Worm (Caenorhabditis elegans): ENCODE measurements around the gene nep-2.

The nep-2 gene

DNA sequence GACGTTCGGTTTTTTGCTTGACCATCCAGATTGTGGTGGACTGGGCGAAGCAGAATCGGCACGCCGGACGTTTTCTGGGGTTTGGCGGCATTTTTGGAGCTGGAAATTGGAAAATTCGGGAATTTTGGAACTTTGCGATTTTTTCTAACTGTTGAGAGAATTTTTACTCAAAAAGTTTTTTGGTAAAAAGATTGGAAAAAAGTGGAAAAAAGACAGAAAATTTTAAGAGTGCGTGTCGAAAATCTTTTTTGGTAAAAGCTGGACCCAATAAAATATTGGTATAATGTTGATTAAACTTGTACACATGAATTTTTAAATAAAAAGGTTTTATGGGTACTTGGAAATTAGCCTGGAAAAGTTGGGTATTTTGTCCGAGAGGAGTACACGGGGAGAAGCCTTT is 16.7 kb upstream of the nep-2 start, which contains the start of gene T05A8.7:
Gene T05A8.7 (minus strand): TSS at position 101 of the 400 bp plus-strand sequence.
- no peak for TF ChIP-seq nhr-67 (tag; optimal IDR thresholded peaks at IDR 0.05)
- no peak for TF ChIP-seq nhr-12 (tag; optimal IDR thresholded peaks at IDR 0.05)
- TF ChIP-seq pha-4 (tag; optimal IDR thresholded peaks at IDR 0.05): no peak

DNA sequence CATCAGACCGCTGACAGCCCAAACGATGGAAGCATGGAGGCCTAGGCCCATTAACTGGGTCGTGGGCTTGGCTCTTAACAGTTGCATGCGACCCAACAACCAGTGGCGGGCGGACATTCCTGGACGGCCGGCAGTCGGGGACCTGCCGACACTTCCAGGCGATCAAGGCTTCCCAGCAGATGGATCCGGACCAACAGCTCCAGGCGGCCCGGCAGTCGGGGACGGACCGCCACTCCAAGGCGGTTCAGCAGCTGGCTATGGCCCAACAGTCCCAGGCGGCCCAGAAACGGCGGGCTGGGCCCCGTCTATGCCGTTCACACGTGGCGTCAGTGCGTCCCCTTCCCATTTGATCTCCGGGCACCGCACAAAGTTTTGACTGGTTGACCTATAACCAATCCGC is 15.9 kb upstream of the nep-2 start:
- no peak for TF ChIP-seq lsy-12 (tag; optimal IDR thresholded peaks at IDR 0.05)
- no peak for TF ChIP-seq ceh-16 (tag; optimal IDR thresholded peaks at IDR 0.05)
- no peak for TF ChIP-seq ztf-4 (tag; optimal IDR thresholded peaks at IDR 0.05)
- TF ChIP-seq nhr-67 (tag; optimal IDR thresholded peaks at IDR 0.05): no peak
- TF ChIP-seq fos-1 (tag; optimal IDR thresholded peaks at IDR 0.05): no peak
- TF ChIP-seq elt-1 (tag; optimal IDR thresholded peaks at IDR 0.05): no peak
- TF ChIP-seq fkh-10 (GFP tag; optimal IDR thresholded peaks at IDR 0.05): no peak
- TF ChIP-seq lin-15B (tag; optimal IDR thresholded peaks at IDR 0.05): no peak
- no peak for TF ChIP-seq snpc-4 (tag; optimal IDR thresholded peaks at IDR 0.05)
- no peak for TF ChIP-seq jun-1 (tag; optimal IDR thresholded peaks at IDR 0.05)
- no peak for TF ChIP-seq nhr-12 (tag; optimal IDR thresholded peaks at IDR 0.05)
- no peak for TF ChIP-seq nfya-1 (tag; optimal IDR thresholded peaks at IDR 0.05; ENCODE audit: insufficient read depth)
- no peak for TF ChIP-seq nhr-76 (tag; optimal IDR thresholded peaks at IDR 0.05)
- TF ChIP-seq nhr-23 (tag; optimal IDR thresholded peaks at IDR 0.05): no peak
- no peak for TF ChIP-seq ztf-11 (tag; optimal IDR thresholded peaks at IDR 0.05)
- TF ChIP-seq mml-1 (tag; optimal IDR thresholded peaks at IDR 0.05): no peak
- TF ChIP-seq elt-2 (tag; optimal IDR thresholded peaks at IDR 0.05): no peak

DNA sequence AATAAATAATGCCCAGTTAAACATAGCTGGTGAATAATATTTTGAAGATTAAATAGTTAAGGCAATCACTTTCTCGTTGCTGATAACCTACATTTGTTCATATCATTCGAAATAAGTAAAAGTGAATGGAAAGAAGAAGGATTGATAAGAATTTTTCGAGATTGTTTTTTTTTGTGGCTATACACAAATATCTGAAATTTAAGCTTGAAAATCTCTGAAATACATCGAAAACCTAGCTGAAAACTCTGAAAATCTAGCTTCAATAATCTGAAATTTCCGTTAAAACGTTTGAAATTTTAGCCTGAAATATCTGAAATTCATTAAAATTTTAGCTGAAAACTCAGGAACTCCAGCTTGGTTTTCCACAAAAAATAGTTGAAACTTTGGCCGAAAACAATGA is 14.1 kb upstream of the nep-2 start, which contains the start of gene T05A8.6:
Gene T05A8.6 (minus strand): TSS at position 101 of the 400 bp plus-strand sequence.
- TF ChIP-seq egl-5 (tag; optimal IDR thresholded peaks at IDR 0.05): no peak
- no peak for TF ChIP-seq hmg-11 (tag; optimal IDR thresholded peaks at IDR 0.05)
- no peak for TF ChIP-seq pha-4 (tag; optimal IDR thresholded peaks at IDR 0.05)
- no peak for TF ChIP-seq fos-1 (tag; optimal IDR thresholded peaks at IDR 0.05)
- no peak for TF ChIP-seq nhr-67 (tag; optimal IDR thresholded peaks at IDR 0.05)

DNA sequence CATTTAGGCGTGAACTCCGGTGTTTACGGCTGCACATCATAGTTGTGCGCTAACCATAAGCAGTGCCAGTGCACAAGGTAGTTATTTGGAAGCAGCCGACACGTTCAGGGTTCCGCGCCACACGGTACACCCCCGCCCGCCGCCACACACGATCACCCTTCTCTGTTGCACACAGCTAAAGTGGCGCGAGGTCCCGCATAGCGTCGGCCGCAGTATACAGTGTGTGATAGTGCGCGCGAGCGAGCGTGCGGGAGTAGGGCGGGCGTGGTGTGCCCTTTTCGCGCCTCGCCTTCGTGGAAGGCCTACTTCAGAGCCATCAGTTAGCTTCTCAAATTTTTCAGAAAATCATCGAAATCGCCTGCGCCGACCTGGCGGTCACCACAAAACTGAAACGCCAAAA is 11.4 kb upstream of the nep-2 start:
- TF ChIP-seq zag-1 (tag; optimal IDR thresholded peaks at IDR 0.05) (no peak), elt-3 (tag; optimal IDR thresholded peaks at IDR 0.05) (no peak), nhr-11 (tag; optimal IDR thresholded peaks at IDR 0.05) (no peak), snpc-4 (tag; optimal IDR thresholded peaks at IDR 0.05) (no peak), ama-1 (optimal IDR thresholded peaks at IDR 0.05) (no peak), egl-27 (tag; optimal IDR thresholded peaks at IDR 0.05) (no peak), mml-1 (tag; optimal IDR thresholded peaks at IDR 0.05) (no peak), unc-62 (GFP tag; optimal IDR thresholded peaks at IDR 0.05) (no peak), nhr-43 (tag; optimal IDR thresholded peaks at IDR 0.05; ENCODE audit: poor library complexity, severe bottlenecking) (no peak), nhr-28 (tag; optimal IDR thresholded peaks at IDR 0.05) (no peak), nhr-12 (tag; optimal IDR thresholded peaks at IDR 0.05) (no peak), lin-39 (tag; optimal IDR thresholded peaks at IDR 0.05) (no peak), nfya-1 (tag; optimal IDR thresholded peaks at IDR 0.05; ENCODE audit: insufficient read depth) (no peak), ceh-16 (tag; optimal IDR thresholded peaks at IDR 0.05) (no peak), ceh-28 (tag; optimal IDR thresholded peaks at IDR 0.05) (no peak), ceh-82 (tag; optimal IDR thresholded peaks at IDR 0.05) (no peak), nhr-25 (tag; optimal IDR thresholded peaks at IDR 0.05) (no peak)

DNA sequence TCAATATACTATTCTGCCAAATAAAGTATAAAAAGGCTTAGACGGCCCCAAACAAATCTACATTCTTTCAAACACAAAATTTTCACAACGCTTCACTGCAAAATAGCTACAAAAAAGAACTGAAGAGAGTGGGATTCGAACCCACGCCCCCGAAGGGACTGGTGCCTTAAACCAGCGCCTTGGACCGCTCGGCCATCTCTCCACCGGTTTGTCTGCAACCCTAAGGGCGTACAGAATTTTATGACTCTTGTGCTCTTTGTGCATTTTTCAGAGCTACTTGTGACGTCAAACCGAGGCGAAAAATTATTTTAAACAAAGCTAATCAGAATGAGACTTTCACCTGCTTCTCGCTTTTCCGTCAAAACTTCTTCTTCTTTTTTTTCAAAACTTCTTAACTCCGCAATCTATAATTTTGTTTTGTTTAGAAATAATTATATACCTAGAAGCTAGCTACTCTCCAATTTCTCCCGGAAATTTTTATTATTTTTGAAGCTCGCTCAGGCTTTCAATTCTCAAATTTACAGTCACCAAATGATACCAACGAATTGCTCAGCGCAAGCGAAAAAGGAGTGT is 10.7 kb upstream of the nep-2 start, which contains the start of gene T05A8.8:
Gene T05A8.8 (plus strand): TSS at position 523 of the 573 bp plus-strand sequence.
- no peak for TF ChIP-seq elt-1 (tag; optimal IDR thresholded peaks at IDR 0.05)
- no peak for TF ChIP-seq nhr-237 (tag; optimal IDR thresholded peaks at IDR 0.05)
- no peak for TF ChIP-seq lin-15B (tag; optimal IDR thresholded peaks at IDR 0.05)
- TF ChIP-seq daf-12 (tag; optimal IDR thresholded peaks at IDR 0.05): no peak
- TF ChIP-seq hmg-11 (tag; optimal IDR thresholded peaks at IDR 0.05): no peak
